Worm (Caenorhabditis elegans) whole organism, L4 larva: ENCODE measurements around the gene F14F9.4.
A peak's percentile ranks its signal among the peaks of the same experiment; 100 is the strongest.

Source experiments
- F37D6.2 ChIP-seq: sonication (generic microtip); optimal IDR thresholded peaks from 2 replicates; lab custom pipeline; 2016; ENCODE audit warnings: mild to moderate bottlenecking, missing genetic modification characterization, missing compliant biosample characterization
- T20F7.1 ChIP-seq: fragments of 200-800 bp; sonication (Bioruptor generic); optimal IDR thresholded peaks from 2 replicates; lab custom pipeline; 2018; ENCODE audit warnings: mild to moderate bottlenecking, missing genetic modification characterization, missing compliant biosample characterization
- Y75B8A.6 ChIP-seq: fragments of 200-800 bp; sonication (Bioruptor generic); IDR thresholded peaks from 2 replicates; pipeline ENCODE4 v1.3.6; 2022; ENCODE audit warnings: missing genetic modification reagents, missing genetic modification characterization, missing compliant biosample characterization
- ZK337.2 ChIP-seq: fragments of 200-800 bp; sonication (Bioruptor generic); IDR thresholded peaks from 2 replicates; pipeline ENCODE4 v1.3.6; 2022; ENCODE audit warnings: missing genetic modification reagents, missing genetic modification characterization, missing compliant biosample characterization
- aha-1 ChIP-seq: fragments of 150-350 bp; peaks from one replicate; lab custom pipeline; 2014; ENCODE audit warnings: missing biosample characterization, missing genetic modification characterization
- aly-2 ChIP-seq: sonication (generic microtip); optimal IDR thresholded peaks from 2 replicates; lab custom pipeline; 2018; ENCODE audit warnings: missing biosample characterization, missing genetic modification characterization
- ama-1 ChIP-seq: fragments of 150-350 bp; optimal IDR thresholded peaks from 2 replicates; lab custom pipeline; 2014; ENCODE audit warnings: inconsistent platforms, mixed read lengths
- attf-4 ChIP-seq: sonication (generic microtip); optimal IDR thresholded peaks from 3 replicates; lab custom pipeline; 2017; ENCODE audit warnings: missing biosample characterization, missing genetic modification characterization
- ceh-62 ChIP-seq: sonication (generic microtip); optimal IDR thresholded peaks from 2 replicates; lab custom pipeline; 2017; ENCODE audit warnings: missing biosample characterization, missing genetic modification characterization
- ceh-82 ChIP-seq: sonication (generic microtip); optimal IDR thresholded peaks from 2 replicates; lab custom pipeline; 2017; ENCODE audit warnings: missing biosample characterization, missing genetic modification characterization
- daf-12 ChIP-seq: fragments of 150-350 bp; optimal IDR thresholded peaks from 2 replicates; lab custom pipeline; 2014; ENCODE audit warnings: missing biosample characterization, missing genetic modification reagents, missing genetic modification characterization
- daf-19 ChIP-seq: fragments of 200-800 bp; sonication (Bioruptor generic); conservative IDR thresholded peaks from 2 replicates; pipeline ENCODE4 v1.3.6; 2022; ENCODE audit warnings: missing genetic modification characterization, missing compliant biosample characterization
- daf-8 ChIP-seq: fragments of 200-800 bp; sonication (Bioruptor generic); IDR thresholded peaks from 2 replicates; pipeline ENCODE4 v1.3.6; 2022; ENCODE audit warnings: missing genetic modification characterization, missing compliant biosample characterization
- duxl-1 ChIP-seq: sonication (generic microtip); optimal IDR thresholded peaks from 2 replicates; lab custom pipeline; 2016; ENCODE audit warnings: mild to moderate bottlenecking, missing genetic modification characterization, moderate library complexity, missing compliant biosample characterization; ENCODE audit not compliant: poor library complexity
- egl-43 ChIP-seq: fragments of 200-800 bp; sonication (Bioruptor generic); IDR thresholded peaks from 2 replicates; pipeline ENCODE4 v1.3.6; 2022; ENCODE audit warnings: missing genetic modification reagents, missing genetic modification characterization, missing compliant biosample characterization
- fos-1 ChIP-seq: fragments of 150-350 bp; optimal IDR thresholded peaks from 2 replicates; lab custom pipeline; 2014; ENCODE audit warnings: missing biosample characterization, missing genetic modification characterization
- hmg-1.1 ChIP-seq: fragments of 200-800 bp; sonication (Bioruptor generic); IDR thresholded peaks from 2 replicates; pipeline ENCODE4 v1.3.6; 2022; ENCODE audit warnings: missing genetic modification reagents, missing genetic modification characterization, missing compliant biosample characterization
- jun-1 ChIP-seq: fragments of 150-350 bp; optimal IDR thresholded peaks from 2 replicates; lab custom pipeline; 2014; ENCODE audit warnings: missing biosample characterization, missing genetic modification reagents, missing genetic modification characterization
- lin-1 ChIP-seq: fragments of 200-800 bp; sonication (Bioruptor generic); IDR thresholded peaks from 2 replicates; pipeline ENCODE4 v1.3.6; 2022; ENCODE audit warnings: missing genetic modification reagents, missing genetic modification characterization, missing compliant biosample characterization
- lin-15B ChIP-seq: fragments of 150-350 bp; sonication (generic microtip); optimal IDR thresholded peaks from 3 replicates; lab custom pipeline; 2014; ENCODE audit warnings: missing biosample characterization, missing genetic modification characterization
- lin-39 ChIP-seq: fragments of 150-350 bp; optimal IDR thresholded peaks from 2 replicates; lab custom pipeline; 2014; ENCODE audit warnings: missing biosample characterization, missing genetic modification reagents, missing genetic modification characterization
- mdt-29 ChIP-seq: fragments of 200-800 bp; sonication (Bioruptor generic); IDR thresholded peaks from 2 replicates; pipeline ENCODE4 v1.3.6; 2022; ENCODE audit warnings: missing genetic modification reagents, missing genetic modification characterization, missing compliant biosample characterization
- mxl-2 ChIP-seq: fragments of 200-800 bp; sonication (Bioruptor generic); conservative IDR thresholded peaks from 2 replicates; pipeline ENCODE4 v1.3.6; 2022; ENCODE audit warnings: missing genetic modification reagents, missing genetic modification characterization, missing compliant biosample characterization
- nhr-10 ChIP-seq: fragments of 150-350 bp; optimal IDR thresholded peaks from 2 replicates; lab custom pipeline; 2014; ENCODE audit warnings: missing biosample characterization, missing genetic modification characterization
- nhr-11 ChIP-seq: fragments of 150-350 bp; optimal IDR thresholded peaks from 2 replicates; lab custom pipeline; 2014; ENCODE audit warnings: missing biosample characterization, missing genetic modification characterization
- nhr-28 ChIP-seq: fragments of 150-350 bp; optimal IDR thresholded peaks from 2 replicates; lab custom pipeline; 2014; ENCODE audit warnings: missing biosample characterization, missing genetic modification characterization
- nhr-48 ChIP-seq: sonication (generic microtip); optimal IDR thresholded peaks from 2 replicates; lab custom pipeline; 2016; ENCODE audit warnings: mild to moderate bottlenecking, missing genetic modification characterization, missing compliant biosample characterization
- nhr-6 ChIP-seq: fragments of 150-350 bp; optimal IDR thresholded peaks from 2 replicates; lab custom pipeline; 2014; ENCODE audit warnings: missing biosample characterization, missing genetic modification characterization
- nhr-77 ChIP-seq: fragments of 150-350 bp; optimal IDR thresholded peaks from 2 replicates; lab custom pipeline; 2014; ENCODE audit warnings: missing biosample characterization, missing genetic modification characterization
- pqm-1 ChIP-seq: sonication (generic microtip); optimal IDR thresholded peaks from 2 replicates; lab custom pipeline; 2017; ENCODE audit warnings: missing biosample characterization, missing genetic modification characterization
- sdz-12 ChIP-seq: fragments of 200-800 bp; sonication (Bioruptor generic); optimal IDR thresholded peaks from 2 replicates; lab custom pipeline; 2018; ENCODE audit warnings: mild to moderate bottlenecking, missing genetic modification characterization, missing compliant biosample characterization
- snpc-1.2 ChIP-seq: fragments of 200-800 bp; sonication (Bioruptor generic); IDR thresholded peaks from 2 replicates; pipeline ENCODE4 v1.3.6; 2022; ENCODE audit warnings: missing genetic modification reagents, missing genetic modification characterization, missing compliant biosample characterization
- spr-3 ChIP-seq: fragments of 200-800 bp; sonication (Bioruptor generic); optimal IDR thresholded peaks from 2 replicates; lab custom pipeline; 2018; ENCODE audit warnings: mild to moderate bottlenecking, missing genetic modification characterization, missing compliant biosample characterization
- unc-130 ChIP-seq: sonication (generic microtip); optimal IDR thresholded peaks from 2 replicates; lab custom pipeline; 2016; ENCODE audit warnings: missing genetic modification reagents, missing genetic modification characterization, missing compliant biosample characterization
- unc-62 ChIP-seq, 3 experiments: fragments of 150-350 bp in 1 of 3; sonication (generic microtip); optimal IDR thresholded peaks in 2 of 3; peaks in 1 of 3; 1 replicate in 1 of 3; 2 replicates in 2 of 3; lab custom pipeline; 2014 to 2017; ENCODE audit warnings: missing biosample characterization in 3 of 3, missing genetic modification characterization in 3 of 3, missing genetic modification reagents in 3 of 3, missing genotype in 1 of 3
- zfp-2 ChIP-seq: sonication (generic microtip); optimal IDR thresholded peaks from 2 replicates; lab custom pipeline; 2016; ENCODE audit warnings: mild to moderate bottlenecking, missing genetic modification characterization, missing compliant biosample characterization
- zfp-3 ChIP-seq: fragments of 200-800 bp; sonication (Bioruptor generic); conservative IDR thresholded peaks from 2 replicates; pipeline ENCODE4 v1.3.6; 2022; ENCODE audit warnings: missing genetic modification reagents, missing genetic modification characterization, missing compliant biosample characterization
- zip-11 ChIP-seq: fragments of 200-800 bp; sonication (Bioruptor generic); IDR thresholded peaks from 2 replicates; pipeline ENCODE4 v1.3.6; 2022; ENCODE audit warnings: missing genetic modification characterization, missing compliant biosample characterization
- zip-2 ChIP-seq: fragments of 150-350 bp; optimal IDR thresholded peaks from 2 replicates; lab custom pipeline; 2014; ENCODE audit warnings: missing biosample characterization, missing genetic modification characterization
- ztf-11 ChIP-seq: fragments of 150-350 bp; optimal IDR thresholded peaks from 2 replicates; lab custom pipeline; 2014; ENCODE audit warnings: missing biosample characterization, missing genetic modification characterization

Gene F14F9.4

DNA sequence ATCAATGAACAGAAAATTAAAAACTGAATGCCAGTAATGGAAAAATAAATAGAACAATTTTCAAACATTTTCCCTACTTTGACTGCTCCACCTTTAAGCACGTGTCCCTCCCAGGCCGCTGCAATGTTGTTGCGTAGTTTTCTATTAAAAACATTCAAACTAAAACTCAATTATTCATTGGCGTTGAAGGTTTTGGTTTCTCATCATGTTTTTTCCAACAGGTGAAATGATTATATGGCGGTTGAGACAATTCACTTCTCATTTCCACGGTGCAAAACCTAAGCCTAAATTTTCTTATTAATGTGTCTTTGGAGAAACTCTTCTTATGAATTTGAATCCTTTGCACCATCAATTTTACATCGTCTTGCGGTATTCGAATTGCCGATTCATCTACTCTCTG, 18.3 kb downstream of the F14F9.4 start, which contains the start of gene srh-130:
Gene srh-130, plus strand, starts transcription at position 301 of the 400 bp plus-strand sequence.
- TF ChIP-seq ceh-62 (tag; lab: Kevin White, UChicago) = no peak
- TF ChIP-seq unc-62 (GFP tag; optimal IDR thresholded peaks at IDR 0.05 in 1 of 2; lab: Kevin White, UChicago) = peak in 1 of 2 experiments; percentile 0
- TF ChIP-seq unc-62 (tag; optimal IDR thresholded peaks at IDR 0.05; lab: Kevin White, UChicago) = no peak
- no peak for TF ChIP-seq nhr-10 (tag; lab: Kevin White, UChicago)
- TF ChIP-seq lin-15B (tag; lab: Kevin White, UChicago) = no peak
- no peak for TF ChIP-seq pqm-1 (tag; lab: Kevin White, UChicago)
- no peak for TF ChIP-seq mxl-2
- no peak for TF ChIP-seq zip-2 (tag; lab: Kevin White, UChicago)
- no peak for TF ChIP-seq daf-8

DNA sequence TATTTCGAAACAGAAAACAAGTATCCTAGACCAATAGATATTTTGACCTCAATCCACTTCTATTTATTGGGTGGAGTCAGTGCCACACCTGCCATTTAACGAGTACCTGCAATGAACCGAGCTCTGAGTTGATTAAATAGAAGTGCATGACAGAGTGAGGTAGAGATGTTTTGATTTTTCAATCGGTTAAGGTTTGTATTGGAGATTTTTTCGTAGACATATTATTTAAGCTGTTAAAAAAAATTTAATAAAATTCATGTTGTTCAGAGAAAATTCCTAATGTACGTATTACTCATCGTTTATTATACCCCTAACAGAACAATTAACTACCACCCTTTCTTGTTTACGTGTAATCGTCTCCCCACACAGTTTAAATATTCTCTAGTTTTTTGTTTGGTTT, 23.0 kb downstream of the F14F9.4 start, which contains the start of gene srx-38:
Gene srx-38, minus strand, starts transcription at position 101 of the 400 bp plus-strand sequence.
- TF ChIP-seq attf-4 (tag; lab: Kevin White, UChicago) (no peak), T20F7.1 (GFP tag; lab: Kevin White, UChicago) (no peak), Y75B8A.6 (GFP tag; lab: Robert Waterston, UW) (no peak), daf-12 (no peak), lin-1 (GFP tag; lab: Robert Waterston, UW) (no peak), lin-39 (tag; lab: Kevin White, UChicago) (no peak), zfp-3 (no peak), fos-1 (tag; lab: Kevin White, UChicago) (no peak), unc-130 (GFP tag; lab: Kevin White, UChicago) (no peak), mdt-29 (GFP tag; lab: Robert Waterston, UW) (no peak), lin-15B (tag; lab: Kevin White, UChicago) (no peak), ama-1 (lab: Kevin White, UChicago) (no peak), nhr-6 (tag; lab: Kevin White, UChicago) (no peak), ztf-11 (tag; lab: Kevin White, UChicago) (no peak)

DNA sequence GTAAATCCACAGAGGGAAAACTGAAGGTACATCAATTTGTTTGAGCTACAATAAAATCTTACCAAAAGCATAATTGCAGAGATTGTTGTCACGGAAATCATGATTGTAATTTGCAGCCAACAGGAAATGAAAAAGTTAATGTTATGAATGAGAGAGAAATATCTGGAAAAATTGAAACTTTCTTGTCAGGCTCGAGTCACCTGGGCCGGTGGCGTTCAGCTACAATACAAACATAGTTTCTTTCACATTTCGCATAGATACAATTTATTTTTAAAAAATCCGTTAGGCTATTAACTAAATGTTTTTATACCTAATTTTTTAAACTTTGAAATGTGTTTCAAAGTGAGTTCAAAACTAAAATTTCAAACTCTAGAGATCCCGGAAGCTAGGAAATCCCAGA, 25.1 kb downstream of the F14F9.4 start, which contains the start of gene srx-39:
Gene srx-39, minus strand, starts transcription at position 101 of the 400 bp plus-strand sequence.
- TF ChIP-seq nhr-77 (tag; lab: Kevin White, UChicago) (no peak), nhr-11 (tag; lab: Kevin White, UChicago) (no peak), zfp-2 (tag; lab: Kevin White, UChicago) (no peak), nhr-28 (no peak), ZK337.2 (GFP tag; lab: Robert Waterston, UW) (no peak), spr-3 (GFP tag; lab: Kevin White, UChicago) (no peak), ceh-82 (tag; lab: Kevin White, UChicago) (no peak), jun-1 (no peak), nhr-48 (tag; lab: Kevin White, UChicago) (no peak), duxl-1 (tag; lab: Kevin White, UChicago) (no peak), aly-2 (tag; lab: Kevin White, UChicago) (no peak), aha-1 (tag; lab: Kevin White, UChicago) (no peak), egl-43 (GFP tag; lab: Robert Waterston, UW) (no peak), snpc-1.2 (GFP tag; lab: Robert Waterston, UW) (no peak), hmg-1.1 (GFP tag; lab: Robert Waterston, UW) (no peak), zfp-3 (no peak), sdz-12 (GFP tag; lab: Kevin White, UChicago) (no peak), zip-11 (GFP tag; lab: Robert Waterston, UW) (no peak), F37D6.2 (tag; lab: Kevin White, UChicago) (no peak), daf-19 (no peak)
